Fruit fly (Drosophila melanogaster) whole organism, wandering third instar larva: ENCODE results near the gene Rm62.

ENCODE experiments used
- Abd-B ChIP-seq: fragments of >200 bp; optimal IDR thresholded peaks from 2 replicates; lab custom pipeline; 2017; ENCODE audit warnings: missing biosample characterization, missing genetic modification characterization
- Dfd ChIP-seq: fragments of >200 bp; optimal IDR thresholded peaks from 2 replicates; lab custom pipeline; 2017; ENCODE audit warnings: missing biosample characterization, missing genetic modification characterization
- Hr78 ChIP-seq: fragments of >200 bp; optimal IDR thresholded peaks from 2 replicates; lab custom pipeline; 2017; ENCODE audit warnings: missing biosample characterization, missing genetic modification characterization
- Jra ChIP-seq: sonication (Bioruptor generic); optimal IDR thresholded peaks from 2 replicates; lab custom pipeline; 2016; ENCODE audit warnings: missing biosample characterization, missing genetic modification characterization
- Rel ChIP-seq, 2 experiments: fragments of 200-800 bp; sonication (Bioruptor generic) in 1 of 2; optimal IDR thresholded peaks; 2 replicates in 1 of 2; 3 replicates in 1 of 2; lab custom pipeline; 2016 to 2019; ENCODE audit warnings: mild to moderate bottlenecking in 2 of 2, missing biosample characterization in 2 of 2, missing genetic modification characterization in 2 of 2, moderate library complexity in 1 of 2
- Sp1 ChIP-seq: fragments of 200-800 bp; sonication (Bioruptor generic); optimal IDR thresholded peaks from 3 replicates; lab custom pipeline; 2019; ENCODE audit warnings: missing biosample characterization, mild to moderate bottlenecking, missing genetic modification characterization, moderate library complexity
- h ChIP-seq: fragments of 200-800 bp; sonication (Bioruptor generic); optimal IDR thresholded peaks from 3 replicates; lab custom pipeline; 2016; ENCODE audit warnings: missing biosample characterization, mild to moderate bottlenecking, missing genetic modification characterization
- psq ChIP-seq: fragments of 200-800 bp; sonication (Bioruptor generic); optimal IDR thresholded peaks from 3 replicates; lab custom pipeline; 2017; ENCODE audit warnings: missing biosample characterization, mild to moderate bottlenecking, missing genetic modification characterization, moderate library complexity

DNA sequence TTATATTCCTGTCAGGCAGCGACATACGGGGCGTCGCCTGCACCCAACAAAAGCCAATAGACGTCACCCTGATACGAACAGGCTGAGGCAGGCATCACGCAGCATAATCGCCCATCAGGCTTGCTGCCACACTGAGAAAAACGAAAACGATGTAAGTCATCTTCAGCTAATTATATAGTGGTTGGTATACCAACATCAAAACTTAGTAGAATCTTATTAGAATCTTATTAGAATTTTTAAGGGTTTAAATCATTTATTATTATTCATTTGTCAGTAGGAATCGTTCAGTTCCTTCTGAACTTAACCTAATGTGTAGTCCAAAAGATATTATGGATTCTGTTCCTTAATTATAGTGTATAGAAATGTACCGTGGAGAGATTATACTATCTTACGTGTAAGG, 13.0 kb downstream of the Rm62 start:
- no peak for TF ChIP-seq Jra (GFP tag; lab: Kevin White, UChicago)
- no peak for TF ChIP-seq Sp1 (GFP tag; lab: Kevin White, UChicago)
- no peak for TF ChIP-seq psq
- no peak for TF ChIP-seq h (GFP tag; lab: Kevin White, UChicago)
- TF ChIP-seq Hr78 (GFP tag; lab: Kevin White, UChicago): no peak
- no peak for TF ChIP-seq Abd-B
- TF ChIP-seq Rel (GFP tag; optimal IDR thresholded peaks at IDR 0.05; lab: Kevin White, UChicago): no peak
- no peak for TF ChIP-seq Rel (tag; optimal IDR thresholded peaks at IDR 0.05; lab: Kevin White, UChicago)
- TF ChIP-seq Dfd (GFP tag; lab: Kevin White, UChicago): no peak
